Worm (Caenorhabditis elegans): Measurements from ENCODE around the gene plr-1.

The plr-1 gene

ce11 chrIII:11444796-11445386 is 11.8 kb upstream of the plr-1 start:
- peak; percentile 85 for TF ChIP-seq hlh-11 (tag; optimal IDR thresholded peaks at IDR 0.05)
- no peak for TF ChIP-seq tra-1 (GFP tag; IDR thresholded peaks at IDR 0.05)
- no peak for TF ChIP-seq aly-2 (tag; optimal IDR thresholded peaks at IDR 0.05)
- TF ChIP-seq attf-4 (tag; optimal IDR thresholded peaks at IDR 0.05): no peak
- no peak for TF ChIP-seq set-16 (GFP tag; IDR thresholded peaks at IDR 0.05)
- TF ChIP-seq unc-62 (GFP tag; optimal IDR thresholded peaks at IDR 0.05 in 1 of 2): peak in 1 of 2 experiments; percentile 81
- TF ChIP-seq unc-62 (tag; optimal IDR thresholded peaks at IDR 0.05): no peak
- TF ChIP-seq hlh-30 (tag; optimal IDR thresholded peaks at IDR 0.05; ENCODE audit: insufficient read depth): peak; percentile 83
- no peak for TF ChIP-seq lim-7 (GFP tag; IDR thresholded peaks at IDR 0.05)
- TF ChIP-seq tag-97 (GFP tag; IDR thresholded peaks at IDR 0.05): no peak
- no peak for TF ChIP-seq spr-1 (tag; optimal IDR thresholded peaks at IDR 0.05)
- TF ChIP-seq ces-1 (GFP tag; optimal IDR thresholded peaks at IDR 0.05): no peak
- no peak for TF ChIP-seq ceh-32 (tag; optimal IDR thresholded peaks at IDR 0.05; ENCODE audit: poor library complexity)
- no peak for TF ChIP-seq mxl-3 (GFP tag; optimal IDR thresholded peaks at IDR 0.05)
- TF ChIP-seq daf-16 (GFP tag; optimal IDR thresholded peaks at IDR 0.05): peak in 1 of 2 experiments; percentile 4
- TF ChIP-seq daf-16 (tag; optimal IDR thresholded peaks at IDR 0.05): peak; percentile 94
- peak; percentile 17 for TF ChIP-seq mep-1 (tag; optimal IDR thresholded peaks at IDR 0.05)
- no peak for TF ChIP-seq pqm-1 (tag; optimal IDR thresholded peaks at IDR 0.05)
- no peak for TF ChIP-seq nhr-77 (tag; optimal IDR thresholded peaks at IDR 0.05)
- TF ChIP-seq sdz-12 (GFP tag; optimal IDR thresholded peaks at IDR 0.05): no peak
- TF ChIP-seq nhr-6 (tag; optimal IDR thresholded peaks at IDR 0.05): peak; percentile 41
- TF ChIP-seq dmd-6 (GFP tag; IDR thresholded peaks at IDR 0.05): peak; percentile 20; the same call in 1 of the 2 replicates
- TF ChIP-seq dve-1 (tag; optimal IDR thresholded peaks at IDR 0.05; ENCODE audit: insufficient read depth): peak; percentile 69
- peak; percentile 12 for TF ChIP-seq nhr-11 (tag; optimal IDR thresholded peaks at IDR 0.05)
- peak in 1 of 2 experiments; percentile 24 for TF ChIP-seq lsy-2 (tag; optimal IDR thresholded peaks at IDR 0.05)
- no peak for TF ChIP-seq saeg-2 (GFP tag; IDR thresholded peaks at IDR 0.05)
- TF ChIP-seq pha-4 (GFP tag; IDR thresholded peaks at IDR 0.05): 0 out of 2 replicates have a peak, but pooled peaks have one; percentile 27
- TF ChIP-seq pha-4 (tag; optimal IDR thresholded peaks at IDR 0.05): peak; percentile 82
- no peak for TF ChIP-seq lin-39 (tag; optimal IDR thresholded peaks at IDR 0.05)
- no peak for TF ChIP-seq hmg-1.1 (GFP tag; IDR thresholded peaks at IDR 0.05)
- peak; percentile 98 for TF ChIP-seq nhr-28 (tag; optimal IDR thresholded peaks at IDR 0.05)
- TF ChIP-seq hif-1 (tag; optimal IDR thresholded peaks at IDR 0.05): no peak
- TF ChIP-seq nhr-76 (tag; optimal IDR thresholded peaks at IDR 0.05): no peak

ce11 chrIII:11446826-11447225 is 9.9 kb upstream of the plr-1 start:
- TF ChIP-seq nhr-41 (GFP tag; IDR thresholded peaks at IDR 0.05) (no peak), jun-1 (tag; optimal IDR thresholded peaks at IDR 0.05) (no peak), dmd-9 (GFP tag; IDR thresholded peaks at IDR 0.05) (no peak), lin-39 (tag; optimal IDR thresholded peaks at IDR 0.05) (no peak), php-3 (GFP tag; IDR thresholded peaks at IDR 0.05) (no peak), lsy-2 (tag; optimal IDR thresholded peaks at IDR 0.05) (no peak), zip-2 (tag; optimal IDR thresholded peaks at IDR 0.05) (no peak), hif-1 (tag; optimal IDR thresholded peaks at IDR 0.05) (no peak), tra-1 (GFP tag; IDR thresholded peaks at IDR 0.05) (no peak)

ce11 chrIII:11448330-11448729 is 8.3 kb upstream of the plr-1 start:
- TF ChIP-seq T20F7.1 (GFP tag; optimal IDR thresholded peaks at IDR 0.05) (no peak), nhr-237 (tag; optimal IDR thresholded peaks at IDR 0.05) (no peak), zip-2 (tag; optimal IDR thresholded peaks at IDR 0.05) (no peak), ceh-44 (GFP tag; IDR thresholded peaks at IDR 0.05) (no peak), nhr-25 (tag; optimal IDR thresholded peaks at IDR 0.05; ENCODE audit: borderline replicate concordance, insufficient read depth) (no peak), Y75B8A.6 (GFP tag; IDR thresholded peaks at IDR 0.05) (no peak)
